Worm (Caenorhabditis elegans): Measurements from ENCODE around the gene sma-2.

ce11 chrIII:8716084-8716483 lies 33.4 kb upstream of the sma-2 start, which contains the start of gene B0303.14:
- TF ChIP-seq dao-5 (tag; optimal IDR thresholded peaks at IDR 0.05), result no peak
- no peak for TF ChIP-seq W03F9.2 (tag; optimal IDR thresholded peaks at IDR 0.05)
